Worm (Caenorhabditis elegans): Measurements from ENCODE around the gene lin-39.

Gene lin-39

ce11 chrIII:7566098-7566497 lies 29.7 kb upstream of the lin-39 start, which contains the start of gene ttr-32:
Gene ttr-32, plus strand, starts transcription at chrIII:7566411.
- no peak for TF ChIP-seq unc-130 (GFP tag; optimal IDR thresholded peaks at IDR 0.05)
- TF ChIP-seq F37B4.10 (GFP tag; IDR thresholded peaks at IDR 0.05), result no peak
- TF ChIP-seq K11D2.4 (GFP tag; IDR thresholded peaks at IDR 0.05), result no peak
- TF ChIP-seq mxl-1 (tag; optimal IDR thresholded peaks at IDR 0.05), result no peak
- no peak for TF ChIP-seq xnd-1 (tag; optimal IDR thresholded peaks at IDR 0.05)
- TF ChIP-seq C06A6.2 (GFP tag; conservative IDR thresholded peaks at IDR 0.05), result no peak
- no peak for TF ChIP-seq D2030.7 (GFP tag; IDR thresholded peaks at IDR 0.05)
- no peak for TF ChIP-seq nhr-27 (tag; optimal IDR thresholded peaks at IDR 0.05)
- TF ChIP-seq let-607 (tag; optimal IDR thresholded peaks at IDR 0.05), result no peak

- TF ChIP-seq egrh-3 (GFP tag; IDR thresholded peaks at IDR 0.05) (no peak), Y67H2A.10 (GFP tag; conservative IDR thresholded peaks at IDR 0.05) (no peak), snpc-3.4 (tag; optimal IDR thresholded peaks at IDR 0.05) (no peak), F39B2.1 (GFP tag; IDR thresholded peaks at IDR 0.05) (no peak), lin-35 (GFP tag; optimal IDR thresholded peaks at IDR 0.05) (no peak), aptf-2 (GFP tag; conservative IDR thresholded peaks at IDR 0.05) (no peak), bed-1 (GFP tag; IDR thresholded peaks at IDR 0.05) (no peak), F22D6.2 (tag; optimal IDR thresholded peaks at IDR 0.05) (no peak), Y79H2A.3 (GFP tag; conservative IDR thresholded peaks at IDR 0.05) (no peak), egl-18 (GFP tag; IDR thresholded peaks at IDR 0.05) (no peak), ztf-26 (tag; optimal IDR thresholded peaks at IDR 0.05) (no peak), rpc-1 (optimal IDR thresholded peaks at IDR 0.05) (no peak), rpc-1 (tag; optimal IDR thresholded peaks at IDR 0.05) (no peak), F57A8.1 (GFP tag; optimal IDR thresholded peaks at IDR 0.05) (no peak), ceh-58 (GFP tag; IDR thresholded peaks at IDR 0.05) (no peak), pha-4 (tag; optimal IDR thresholded peaks at IDR 0.05) (no peak)
Measured at ce11 chrIII:7565247-7565646, 28.8 kb upstream of the lin-39 start, which contains the start of gene ttr-8. Gene ttr-8, minus strand, starts transcription at chrIII:7565347.

- TF ChIP-seq egrh-3 (GFP tag; IDR thresholded peaks at IDR 0.05) (no peak), dpl-1 (GFP tag; optimal IDR thresholded peaks at IDR 0.05) (no peak), nhr-120 (GFP tag; IDR thresholded peaks at IDR 0.05) (no peak), Y79H2A.3 (GFP tag; conservative IDR thresholded peaks at IDR 0.05) (no peak), C17E4.6 (GFP tag; IDR thresholded peaks at IDR 0.05) (no peak), F52B5.7 (tag; optimal IDR thresholded peaks at IDR 0.05) (no peak), ceh-91 (GFP tag; IDR thresholded peaks at IDR 0.05) (no peak), athp-1 (tag; optimal IDR thresholded peaks at IDR 0.05) (no peak), K11D2.4 (GFP tag; IDR thresholded peaks at IDR 0.05) (no peak), egl-44 (GFP tag; IDR thresholded peaks at IDR 0.05) (no peak)
Measured at ce11 chrIII:7561872-7562271, 25.4 kb upstream of the lin-39 start, which contains the start of gene lgc-12. Gene lgc-12, plus strand, starts transcription at chrIII:7562172.

- TF ChIP-seq attf-3 (GFP tag; conservative IDR thresholded peaks at IDR 0.05) (no peak), ceh-91 (GFP tag; IDR thresholded peaks at IDR 0.05) (no peak), hmg-1.2 (GFP tag; IDR thresholded peaks at IDR 0.05) (no peak), nfya-1 (tag; optimal IDR thresholded peaks at IDR 0.05; ENCODE audit: borderline replicate concordance, insufficient read depth) (no peak), nfyb-1 (GFP tag; IDR thresholded peaks at IDR 0.05) (no peak), ets-4 (GFP tag; optimal IDR thresholded peaks at IDR 0.05) (no peak), lin-26 (GFP tag; IDR thresholded peaks at IDR 0.05) (no peak), fkh-3 (tag; optimal IDR thresholded peaks at IDR 0.05) (no peak), aptf-3 (GFP tag; IDR thresholded peaks at IDR 0.05) (no peak), snpc-1.1 (tag; optimal IDR thresholded peaks at IDR 0.05; ENCODE audit: insufficient read depth) (no peak), B0261.1 (tag; optimal IDR thresholded peaks at IDR 0.05) (no peak), ceh-100 (GFP tag; IDR thresholded peaks at IDR 0.05) (no peak), chd-7 (tag; optimal IDR thresholded peaks at IDR 0.05) (no peak), D2030.7 (GFP tag; IDR thresholded peaks at IDR 0.05) (no peak)
Measured at ce11 chrIII:7559869-7560268, 23.4 kb upstream of the lin-39 start.
